Worm (Caenorhabditis elegans): ENCODE results near the gene snt-2.

Gene snt-2

ce11 chrIII:773114-773513 is 20.4 kb downstream of the snt-2 start, which contains the start of gene cyn-6:
Gene cyn-6 (plus strand): TSS chrIII:773414.
- TF ChIP-seq nhr-23 (tag; optimal IDR thresholded peaks at IDR 0.05) = no peak
- TF ChIP-seq ztf-4 (tag; optimal IDR thresholded peaks at IDR 0.05) = no peak
- no peak for TF ChIP-seq sea-2 (GFP tag; optimal IDR thresholded peaks at IDR 0.05)
- no peak for TF ChIP-seq zag-1 (tag; optimal IDR thresholded peaks at IDR 0.05)
- TF ChIP-seq ama-1 (optimal IDR thresholded peaks at IDR 0.05) = no peak
- TF ChIP-seq fkh-2 (tag; optimal IDR thresholded peaks at IDR 0.05) = no peak
- TF ChIP-seq tbx-2 (tag; optimal IDR thresholded peaks at IDR 0.05) = no peak
- no peak for TF ChIP-seq lin-15B (tag; optimal IDR thresholded peaks at IDR 0.05)
- no peak for TF ChIP-seq nhr-12 (tag; optimal IDR thresholded peaks at IDR 0.05)
- no peak for TF ChIP-seq nhr-11 (tag; optimal IDR thresholded peaks at IDR 0.05)
- no peak for TF ChIP-seq lsy-12 (tag; optimal IDR thresholded peaks at IDR 0.05)
- TF ChIP-seq nhr-28 (tag; optimal IDR thresholded peaks at IDR 0.05) = no peak
- TF ChIP-seq fkh-10 (GFP tag; optimal IDR thresholded peaks at IDR 0.05) = no peak
- TF ChIP-seq ceh-82 (tag; optimal IDR thresholded peaks at IDR 0.05) = no peak
- TF ChIP-seq nhr-76 (tag; optimal IDR thresholded peaks at IDR 0.05) = no peak
- no peak for TF ChIP-seq unc-39 (tag; optimal IDR thresholded peaks at IDR 0.05)

ce11 chrIII:772675-773074 is 20.9 kb downstream of the snt-2 start:
- TF ChIP-seq zag-1 (tag; optimal IDR thresholded peaks at IDR 0.05) = no peak
- peak; percentile 30 for TF ChIP-seq hmg-11 (tag; optimal IDR thresholded peaks at IDR 0.05)
- TF ChIP-seq nhr-23 (tag; optimal IDR thresholded peaks at IDR 0.05) = peak; percentile 69
- no peak for TF ChIP-seq elt-1 (tag; optimal IDR thresholded peaks at IDR 0.05)
- TF ChIP-seq nhr-77 (tag; optimal IDR thresholded peaks at IDR 0.05) = no peak
- peak; percentile 7 for TF ChIP-seq nhr-25 (tag; optimal IDR thresholded peaks at IDR 0.05)
- TF ChIP-seq ceh-28 (tag; optimal IDR thresholded peaks at IDR 0.05) = peak; percentile 17

- no peak for TF ChIP-seq fkh-2 (tag; optimal IDR thresholded peaks at IDR 0.05)
- no peak for TF ChIP-seq egl-27 (tag; optimal IDR thresholded peaks at IDR 0.05)
- no peak for TF ChIP-seq ceh-28 (tag; optimal IDR thresholded peaks at IDR 0.05)
- TF ChIP-seq unc-39 (tag; optimal IDR thresholded peaks at IDR 0.05) = no peak
- TF ChIP-seq nhr-77 (tag; optimal IDR thresholded peaks at IDR 0.05) = no peak
- no peak for TF ChIP-seq zag-1 (tag; optimal IDR thresholded peaks at IDR 0.05)
- TF ChIP-seq lsy-12 (tag; optimal IDR thresholded peaks at IDR 0.05) = no peak
- TF ChIP-seq ztf-4 (tag; optimal IDR thresholded peaks at IDR 0.05) = no peak
- TF ChIP-seq nhr-11 (tag; optimal IDR thresholded peaks at IDR 0.05) = no peak
- TF ChIP-seq lin-39 (tag; optimal IDR thresholded peaks at IDR 0.05) = no peak
- no peak for TF ChIP-seq hmg-11 (tag; optimal IDR thresholded peaks at IDR 0.05)
- TF ChIP-seq fos-1 (tag; optimal IDR thresholded peaks at IDR 0.05) = no peak
- TF ChIP-seq unc-62 (GFP tag; optimal IDR thresholded peaks at IDR 0.05) = no peak
- TF ChIP-seq snpc-4 (tag; optimal IDR thresholded peaks at IDR 0.05) = no peak
- TF ChIP-seq daf-12 (tag; optimal IDR thresholded peaks at IDR 0.05) = no peak
- no peak for TF ChIP-seq nhr-28 (tag; optimal IDR thresholded peaks at IDR 0.05)
- no peak for TF ChIP-seq elt-3 (tag; optimal IDR thresholded peaks at IDR 0.05)
- no peak for TF ChIP-seq nhr-76 (tag; optimal IDR thresholded peaks at IDR 0.05)
These were observed 22.6 kb downstream of the snt-2 start, which contains the start of gene tpst-2 for ce11 chrIII:770958-771357. Gene tpst-2 (plus strand): TSS chrIII:771258.

- TF ChIP-seq ceh-16 (tag; optimal IDR thresholded peaks at IDR 0.05) = no peak
These were observed 25.0 kb downstream of the snt-2 start for ce11 chrIII:768528-768927.

- TF ChIP-seq fkh-10 (GFP tag; optimal IDR thresholded peaks at IDR 0.05) (no peak), ceh-9 (tag; optimal IDR thresholded peaks at IDR 0.05) (no peak), unc-39 (tag; optimal IDR thresholded peaks at IDR 0.05) (no peak), skn-1 (tag; optimal IDR thresholded peaks at IDR 0.05) (no peak), lin-15B (tag; optimal IDR thresholded peaks at IDR 0.05) (no peak), ztf-4 (tag; optimal IDR thresholded peaks at IDR 0.05) (no peak), ceh-16 (tag; optimal IDR thresholded peaks at IDR 0.05) (no peak), mml-1 (tag; optimal IDR thresholded peaks at IDR 0.05) (no peak), ceh-82 (tag; optimal IDR thresholded peaks at IDR 0.05) (no peak), nhr-12 (tag; optimal IDR thresholded peaks at IDR 0.05) (no peak), nhr-23 (tag; optimal IDR thresholded peaks at IDR 0.05) (no peak), ama-1 (optimal IDR thresholded peaks at IDR 0.05) (no peak), ZK546.5 (tag; optimal IDR thresholded peaks at IDR 0.05) (no peak), unc-62 (GFP tag; optimal IDR thresholded peaks at IDR 0.05) (no peak), pqm-1 (tag; optimal IDR thresholded peaks at IDR 0.05) (no peak), elt-2 (tag; optimal IDR thresholded peaks at IDR 0.05) (no peak)
These were observed 28.6 kb downstream of the snt-2 start, which contains the start of gene ptl-1 for ce11 chrIII:764884-765283. Gene ptl-1 (plus strand): TSS chrIII:765184.
